Worm (Caenorhabditis elegans) whole organism, mixed stage, embryonic: ENCODE results near the gene ani-3.

ENCODE experiments used
- nhr-28 ChIP-seq: fragments of 150-350 bp; optimal IDR thresholded peaks from 2 replicates; lab custom pipeline; 2014; ENCODE audit warnings: missing biosample characterization, missing genetic modification characterization
- sptf-1 ChIP-seq: sonication (generic microtip); optimal IDR thresholded peaks from 2 replicates; lab custom pipeline; 2017; ENCODE audit warnings: mild to moderate bottlenecking, missing genetic modification characterization, moderate library complexity, missing compliant biosample characterization
- ztf-11 ChIP-seq: fragments of 150-350 bp; optimal IDR thresholded peaks from 2 replicates; lab custom pipeline; 2014; ENCODE audit warnings: missing biosample characterization, missing genetic modification characterization

DNA sequence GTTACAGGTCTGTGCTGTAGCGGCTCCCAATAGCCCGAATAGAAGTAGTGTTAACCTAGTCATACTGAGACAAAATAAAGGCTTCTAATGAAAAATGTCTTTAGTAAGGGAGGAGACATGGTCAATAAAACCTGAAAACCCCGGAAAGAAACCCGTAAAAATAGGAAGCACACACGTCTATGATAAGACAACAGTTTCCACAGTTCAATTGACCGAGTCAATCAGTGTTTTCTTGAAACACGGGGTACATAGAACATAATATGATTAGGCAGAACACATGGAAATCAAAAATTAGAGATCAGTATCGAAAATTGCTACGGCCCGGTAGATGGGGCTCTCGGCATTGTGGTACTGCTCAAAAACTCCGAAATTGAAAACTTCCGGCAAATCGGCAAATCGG is 53.6 kb downstream of the ani-3 start, which contains the start of gene clec-49:
- TF ChIP-seq nhr-28 (no peak), ztf-11 (tag; lab: Kevin White, UChicago) (no peak), sptf-1 (tag; lab: Kevin White, UChicago) (no peak)
